Worm (Caenorhabditis elegans): ENCODE results near the gene nspg-1.

- TF ChIP-seq tra-4 (tag; optimal IDR thresholded peaks at IDR 0.05), result no peak
- no peak for TF ChIP-seq sea-1 (GFP tag; conservative IDR thresholded peaks at IDR 0.05)
Observed at ce11 chrV:12871753-12872152, 3.9 kb upstream of the nspg-1 start, which contains the start of gene bus-19.
